Worm (Caenorhabditis elegans) whole organism, midembryonic: ENCODE results near the gene srz-96.

Source experiments
- T22C8.4 ChIP-seq: fragments of 200-800 bp; sonication (Bioruptor generic); IDR thresholded peaks from 2 replicates; pipeline ENCODE4 v1.3.6; 2022; ENCODE audit warnings: missing genetic modification characterization, missing compliant biosample characterization
- cog-1 ChIP-seq: sonication (generic microtip); optimal IDR thresholded peaks from 2 replicates; lab custom pipeline; 2016; ENCODE audit warnings: missing genetic modification characterization, missing compliant biosample characterization
- flt-1 ChIP-seq: fragments of 200-800 bp; sonication (Bioruptor generic); IDR thresholded peaks from 2 replicates; pipeline ENCODE4 v1.3.6; 2022; ENCODE audit warnings: missing genetic modification characterization, missing compliant biosample characterization
- klf-2 ChIP-seq: fragments of 200-800 bp; sonication (Bioruptor generic); conservative IDR thresholded peaks from 2 replicates; pipeline ENCODE4 v1.3.6; 2022; ENCODE audit warnings: missing genetic modification reagents, missing genetic modification characterization, missing compliant biosample characterization
- med-1 ChIP-seq: sonication (generic microtip); optimal IDR thresholded peaks from 2 replicates; lab custom pipeline; 2017; ENCODE audit warnings: missing genetic modification characterization, mild to moderate bottlenecking, missing compliant biosample characterization, antibody characterized with exemption, missing genetic modification reagents; ENCODE audit not compliant: insufficient read depth
- ref-1 ChIP-seq: fragments of 200-800 bp; sonication (Bioruptor generic); conservative IDR thresholded peaks from 2 replicates; pipeline ENCODE4 v1.3.6; 2022; ENCODE audit warnings: missing genetic modification reagents, missing genetic modification characterization, missing compliant biosample characterization
- tab-1 ChIP-seq: fragments of 200-800 bp; sonication (Bioruptor generic); IDR thresholded peaks from 2 replicates; pipeline ENCODE4 v1.3.6; 2022; ENCODE audit warnings: missing genetic modification characterization, missing compliant biosample characterization
- ztf-23 ChIP-seq: fragments of 200-800 bp; sonication (Bioruptor generic); IDR thresholded peaks from 2 replicates; pipeline ENCODE4 v1.3.6; 2022; ENCODE audit warnings: missing genetic modification reagents, missing genetic modification characterization, missing compliant biosample characterization
- ztf-29 ChIP-seq: fragments of 200-800 bp; sonication (Bioruptor generic); IDR thresholded peaks from 2 replicates; pipeline ENCODE4 v1.3.6; 2022; ENCODE audit warnings: missing genetic modification reagents, missing genetic modification characterization, missing compliant biosample characterization

srz-96 gene

DNA sequence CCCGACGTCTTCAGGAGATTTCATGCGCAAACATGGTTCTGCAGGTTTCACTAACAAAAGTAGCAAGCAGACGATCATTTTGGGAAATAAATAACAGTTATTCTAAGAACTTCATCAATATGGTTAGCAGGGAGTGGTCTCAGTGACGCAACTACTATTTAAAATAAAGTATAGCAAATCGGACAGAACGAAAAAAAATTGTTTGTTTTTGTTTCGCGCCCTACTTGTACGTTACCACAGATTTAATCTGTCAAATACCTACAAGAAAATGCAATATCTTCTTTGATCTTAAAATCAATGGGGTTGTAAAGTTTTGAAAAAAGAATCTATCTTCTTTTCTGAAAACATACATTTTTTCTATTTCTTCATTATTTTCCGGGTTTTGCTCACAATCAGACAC is at the start of gene srz-96:
TSS of gene srz-96 (plus strand) at position 301 of the 400 bp plus-strand sequence.
- no peak for TF ChIP-seq ztf-29
- TF ChIP-seq cog-1 (tag; lab: Kevin White, UChicago): no peak
- TF ChIP-seq tab-1 (GFP tag; lab: Robert Waterston, UW): no peak
- no peak for TF ChIP-seq ref-1
- no peak for TF ChIP-seq klf-2
- TF ChIP-seq med-1 (GFP tag; lab: Kevin White, UChicago): no peak
- no peak for TF ChIP-seq ztf-23 (GFP tag; lab: Robert Waterston, UW)

DNA sequence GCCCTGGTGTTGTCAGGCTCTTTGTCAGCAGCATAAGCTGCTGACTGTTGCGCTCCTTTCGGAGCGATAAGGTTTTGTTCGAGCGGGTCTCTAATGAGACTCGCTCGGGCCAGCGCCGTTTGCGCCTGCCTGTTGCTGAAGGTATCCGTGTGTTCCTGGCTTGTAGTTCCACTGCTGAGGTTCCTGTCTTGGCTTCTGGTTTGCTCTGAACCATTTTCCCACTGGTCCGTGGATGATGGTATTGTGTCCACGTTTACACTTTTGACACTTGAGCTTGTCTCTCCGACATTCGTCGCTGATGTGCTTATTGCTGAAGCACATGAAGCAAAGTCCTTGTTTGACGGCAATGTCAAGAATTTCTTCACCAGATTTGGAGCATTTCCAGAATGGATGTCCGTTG is 47.7 kb upstream of the srz-96 start:
- no peak for TF ChIP-seq T22C8.4 (GFP tag; lab: Robert Waterston, UW)
- TF ChIP-seq tab-1 (GFP tag; lab: Robert Waterston, UW): no peak
- TF ChIP-seq ref-1: no peak
- TF ChIP-seq ztf-29: no peak
- no peak for TF ChIP-seq med-1 (GFP tag; lab: Kevin White, UChicago)

DNA sequence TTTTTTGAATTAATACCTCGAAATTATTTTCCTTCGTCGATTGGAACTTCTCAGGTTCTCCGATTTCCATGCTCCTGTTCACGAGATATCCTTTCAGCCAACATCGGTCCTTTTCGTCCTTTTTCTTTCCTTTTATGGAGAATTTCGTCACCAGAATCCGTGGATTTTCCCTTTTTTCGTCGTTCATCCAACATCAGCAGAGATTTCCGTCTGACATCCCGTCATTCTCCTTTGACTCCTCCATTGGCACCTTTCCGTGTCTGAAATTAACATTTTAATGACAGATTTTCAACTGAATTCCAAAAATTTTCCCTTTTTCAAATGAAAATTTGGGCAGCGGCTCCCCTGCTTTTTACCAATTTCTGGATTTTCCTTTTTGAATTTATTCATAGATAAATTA is 44.1 kb upstream of the srz-96 start:
- TF ChIP-seq klf-2 (no peak), T22C8.4 (GFP tag; lab: Robert Waterston, UW) (no peak), ref-1 (no peak), ztf-29 (no peak), tab-1 (GFP tag; lab: Robert Waterston, UW) (no peak), med-1 (GFP tag; lab: Kevin White, UChicago) (no peak), ztf-23 (GFP tag; lab: Robert Waterston, UW) (no peak), flt-1 (GFP tag; lab: Robert Waterston, UW) (no peak), cog-1 (tag; lab: Kevin White, UChicago) (no peak)

DNA sequence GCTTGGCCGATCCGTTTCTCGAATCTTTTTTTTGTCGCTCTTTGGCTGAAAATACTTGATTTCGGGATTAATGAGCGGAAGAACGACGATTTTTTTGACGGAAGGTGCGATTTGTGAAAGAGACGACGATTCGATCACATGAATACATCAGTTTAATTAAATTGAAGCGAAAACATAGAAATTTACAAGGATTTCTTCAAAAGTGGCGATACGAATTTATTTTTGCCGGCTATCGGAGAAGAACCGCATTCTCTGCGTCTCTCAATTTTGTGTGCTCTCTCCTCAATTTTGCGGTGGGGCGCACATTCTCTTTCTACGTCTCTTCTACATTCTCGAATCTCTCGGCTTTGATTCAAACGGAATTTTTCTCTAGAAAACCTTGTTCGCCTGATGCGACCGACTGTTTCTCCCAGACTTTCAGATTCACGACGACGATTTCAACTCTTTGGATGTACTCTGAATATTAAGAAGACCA is 43.6 kb upstream of the srz-96 start, which contains the start of gene F40D4.17:
TSS of gene F40D4.17 (minus strand) at position 51 of the 475 bp plus-strand sequence.
- TF ChIP-seq T22C8.4 (GFP tag; lab: Robert Waterston, UW) (no peak), flt-1 (GFP tag; lab: Robert Waterston, UW) (no peak), ztf-23 (GFP tag; lab: Robert Waterston, UW) (no peak), med-1 (GFP tag; lab: Kevin White, UChicago) (no peak), ztf-29 (no peak), klf-2 (no peak), tab-1 (GFP tag; lab: Robert Waterston, UW) (no peak), cog-1 (tag; lab: Kevin White, UChicago) (no peak), ref-1 (no peak)

DNA sequence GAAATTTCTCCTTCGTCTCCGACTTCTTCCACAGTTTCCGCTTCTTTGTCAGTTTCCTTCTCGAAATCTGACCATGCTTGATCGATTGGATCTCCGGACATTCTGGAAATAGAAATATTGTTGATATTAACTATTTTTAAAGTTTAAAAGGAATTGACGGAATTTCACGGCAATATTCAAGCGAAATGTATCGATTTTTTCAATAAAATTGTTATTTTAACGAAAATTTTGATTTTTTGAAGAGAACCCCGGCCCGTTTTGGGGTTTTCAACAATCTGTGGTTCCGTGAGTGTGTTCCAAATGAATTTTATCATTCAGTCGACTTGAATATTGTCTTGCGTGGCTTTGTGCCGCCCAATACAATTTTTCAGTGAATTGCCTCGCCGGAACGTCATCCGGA is 41.9 kb upstream of the srz-96 start, which contains the start of gene F40D4.13:
TSS of gene F40D4.13 (minus strand) at position 101 of the 400 bp plus-strand sequence.
- TF ChIP-seq flt-1 (GFP tag; lab: Robert Waterston, UW) (no peak), ztf-23 (GFP tag; lab: Robert Waterston, UW) (no peak), klf-2 (no peak), tab-1 (GFP tag; lab: Robert Waterston, UW) (no peak), ztf-29 (no peak), med-1 (GFP tag; lab: Kevin White, UChicago) (no peak), cog-1 (tag; lab: Kevin White, UChicago) (no peak), T22C8.4 (GFP tag; lab: Robert Waterston, UW) (no peak)

DNA sequence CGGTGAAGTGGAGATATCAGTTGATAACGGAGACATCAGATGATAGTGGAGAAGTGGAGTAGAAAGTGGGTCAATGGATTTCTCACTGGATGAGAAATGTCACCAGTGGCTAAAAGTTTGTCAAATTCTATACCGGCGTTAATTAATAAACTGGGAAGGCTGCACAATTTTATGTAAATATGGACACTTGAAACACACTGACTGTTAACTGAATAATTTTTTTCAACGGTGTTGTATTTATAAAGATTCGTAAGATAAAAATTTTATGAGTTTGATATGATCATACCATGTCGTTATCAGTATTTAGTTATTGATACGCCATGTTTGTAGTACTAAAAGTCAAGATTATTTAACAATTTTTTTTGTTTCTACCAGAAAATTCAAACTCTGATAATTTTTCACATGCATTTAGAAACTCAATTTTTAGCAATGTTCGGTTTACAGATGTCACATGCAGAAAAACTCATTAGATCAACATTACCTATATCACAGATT is 39.5 kb upstream of the srz-96 start, which contains the start of gene F40D4.12:
TSS of gene F40D4.12 (plus strand) at position 445 of the 495 bp plus-strand sequence.
- TF ChIP-seq T22C8.4 (GFP tag; lab: Robert Waterston, UW) (no peak), cog-1 (tag; lab: Kevin White, UChicago) (no peak), ztf-23 (GFP tag; lab: Robert Waterston, UW) (no peak), ztf-29 (no peak), tab-1 (GFP tag; lab: Robert Waterston, UW) (no peak), ref-1 (no peak), flt-1 (GFP tag; lab: Robert Waterston, UW) (no peak)

DNA sequence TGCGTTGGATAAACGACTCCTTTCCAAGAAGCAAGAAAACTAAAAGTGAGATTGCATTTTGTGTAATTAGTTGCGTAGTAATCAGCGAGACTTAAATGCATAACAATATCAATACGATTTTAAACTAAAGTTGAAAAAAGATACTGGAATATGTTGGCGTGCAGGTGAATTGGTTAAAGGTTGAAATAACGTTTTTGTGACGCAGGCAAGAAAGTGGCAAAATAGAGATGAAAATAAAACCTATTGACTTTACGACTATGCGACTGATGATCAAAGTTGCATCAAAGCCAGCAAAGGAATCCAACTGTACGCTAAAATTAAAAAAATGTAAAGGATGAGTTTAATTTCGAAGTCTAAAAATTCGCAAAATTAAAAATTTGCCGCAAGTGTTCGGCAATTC is 33.6 kb upstream of the srz-96 start, which contains the start of gene srh-102:
TSS of gene srh-102 (minus strand) at position 101 of the 400 bp plus-strand sequence.
- TF ChIP-seq ztf-29 (no peak), ztf-23 (GFP tag; lab: Robert Waterston, UW) (no peak), klf-2 (no peak), T22C8.4 (GFP tag; lab: Robert Waterston, UW) (no peak), ref-1 (no peak), cog-1 (tag; lab: Kevin White, UChicago) (no peak), med-1 (GFP tag; lab: Kevin White, UChicago) (no peak), tab-1 (GFP tag; lab: Robert Waterston, UW) (no peak), flt-1 (GFP tag; lab: Robert Waterston, UW) (no peak)

DNA sequence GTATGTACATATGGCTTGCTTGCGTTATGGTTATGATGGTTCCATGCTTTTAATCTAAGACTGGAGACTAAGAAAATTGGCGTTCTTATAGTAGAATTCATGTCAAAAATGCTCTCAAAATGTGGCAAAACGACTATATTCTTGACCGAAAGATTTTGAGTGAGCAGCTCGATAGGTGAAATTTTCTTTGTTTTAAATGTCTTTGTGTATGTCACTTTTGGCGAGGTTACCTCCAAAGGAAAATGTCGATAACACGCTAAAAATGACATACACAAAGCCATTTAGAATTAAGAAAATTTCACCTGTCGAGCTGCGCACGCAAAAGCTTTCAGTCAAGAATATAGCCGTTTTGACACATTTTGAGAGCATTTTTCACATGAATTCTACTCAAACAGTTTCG is 31.6 kb upstream of the srz-96 start, which contains the start of gene srz-66:
TSS of gene srz-66 (minus strand) at position 101 of the 400 bp plus-strand sequence.
- TF ChIP-seq cog-1 (tag; lab: Kevin White, UChicago): no peak
- TF ChIP-seq T22C8.4 (GFP tag; lab: Robert Waterston, UW): no peak
- TF ChIP-seq med-1 (GFP tag; lab: Kevin White, UChicago): no peak
- no peak for TF ChIP-seq ztf-29
- no peak for TF ChIP-seq klf-2
- TF ChIP-seq tab-1 (GFP tag; lab: Robert Waterston, UW): no peak
- TF ChIP-seq ztf-23 (GFP tag; lab: Robert Waterston, UW): no peak
- no peak for TF ChIP-seq flt-1 (GFP tag; lab: Robert Waterston, UW)
- no peak for TF ChIP-seq ref-1

DNA sequence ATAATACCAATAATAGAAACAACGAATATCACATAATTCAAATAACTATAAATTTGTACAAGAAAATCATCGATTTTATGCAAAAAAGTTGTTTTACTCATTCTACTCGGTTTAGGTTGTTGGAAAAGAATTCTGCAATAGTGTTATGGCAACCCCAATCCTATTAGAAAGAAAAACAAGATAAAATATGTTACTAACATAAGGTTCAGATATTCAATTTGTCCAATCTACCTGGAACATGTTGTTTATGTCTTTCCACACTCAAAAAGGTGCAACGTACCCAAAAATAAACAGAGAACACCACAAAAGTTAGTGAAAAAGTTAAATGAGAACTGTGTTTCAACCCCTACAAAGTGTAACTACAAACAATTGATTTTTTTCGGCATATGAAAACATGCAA is 28.2 kb upstream of the srz-96 start, which contains the start of gene srw-51:
TSS of gene srw-51 (minus strand) at position 101 of the 400 bp plus-strand sequence.
- TF ChIP-seq flt-1 (GFP tag; lab: Robert Waterston, UW) (no peak), T22C8.4 (GFP tag; lab: Robert Waterston, UW) (no peak)

DNA sequence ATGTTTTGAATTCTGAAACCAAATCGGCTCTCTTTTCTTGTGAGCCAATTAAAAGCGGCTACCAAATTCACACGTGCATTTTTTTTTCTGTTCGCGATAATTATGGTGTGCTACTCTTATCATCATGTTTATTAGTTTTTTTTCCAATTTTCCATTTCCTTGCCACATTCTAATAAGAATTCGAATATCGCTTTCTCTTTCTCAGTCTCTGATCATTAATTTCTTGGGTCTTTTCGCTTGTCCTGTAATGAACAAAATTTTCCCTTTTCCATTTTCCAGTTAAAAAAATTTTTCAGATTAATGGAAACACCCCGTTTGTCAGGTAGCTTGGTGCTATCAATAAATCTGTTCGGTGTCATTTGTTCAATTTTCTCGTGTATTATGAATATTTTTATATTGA is 27.5 kb upstream of the srz-96 start, which contains the start of gene srbc-26:
TSS of gene srbc-26 (plus strand) at position 301 of the 400 bp plus-strand sequence.
- TF ChIP-seq ztf-23 (GFP tag; lab: Robert Waterston, UW) (no peak), cog-1 (tag; lab: Kevin White, UChicago) (no peak), med-1 (GFP tag; lab: Kevin White, UChicago) (no peak), ref-1 (no peak), ztf-29 (no peak), tab-1 (GFP tag; lab: Robert Waterston, UW) (no peak), klf-2 (no peak), T22C8.4 (GFP tag; lab: Robert Waterston, UW) (no peak), flt-1 (GFP tag; lab: Robert Waterston, UW) (no peak)
